Fruit fly (Drosophila melanogaster) whole organism, embryonic: ENCODE data around the gene mh.

ENCODE experiments used
- B-H2 ChIP-seq: fragments of 200-800 bp; sonication (Bioruptor generic); optimal IDR thresholded peaks from 2 replicates; lab custom pipeline; 2018; ENCODE audit warnings: missing biosample characterization, mild to moderate bottlenecking, missing genetic modification characterization
- Blimp-1 ChIP-seq: fragments of 200-800 bp; sonication (Bioruptor generic); optimal IDR thresholded peaks from 3 replicates; lab custom pipeline; 2018; ENCODE audit warnings: missing biosample characterization, missing genetic modification characterization, mild to moderate bottlenecking, moderate library complexity, missing genetic modification reagents
- CG10267 ChIP-seq: fragments of 200-800 bp; sonication (Bioruptor generic); optimal IDR thresholded peaks from 2 replicates; lab custom pipeline; 2018; ENCODE audit warnings: missing biosample characterization, mild to moderate bottlenecking, missing genetic modification characterization, moderate library complexity
- CG10366 ChIP-seq: fragments of 200-800 bp; sonication (Bioruptor generic); IDR thresholded peaks from 2 replicates; pipeline ENCODE4 v1.3.6; 2022; ENCODE audit warnings: missing biosample characterization, missing genetic modification characterization
- CG10959 ChIP-seq: fragments of 200-800 bp; sonication (Bioruptor generic); IDR thresholded peaks from 2 replicates; pipeline ENCODE4 v1.3.6; 2022; ENCODE audit warnings: missing biosample characterization, missing genetic modification characterization
- CG16815 ChIP-seq: fragments of 200-800 bp; sonication (Bioruptor generic); optimal IDR thresholded peaks from 3 replicates; lab custom pipeline; 2017; ENCODE audit warnings: missing biosample characterization, mild to moderate bottlenecking, missing genetic modification characterization
- CG17612 ChIP-seq: fragments of 200-800 bp; sonication (Bioruptor generic); IDR thresholded peaks from 2 replicates; pipeline ENCODE4 v1.3.6; 2022; ENCODE audit warnings: missing biosample characterization, missing genetic modification characterization
- CG18011 ChIP-seq: fragments of 200-800 bp; sonication (Bioruptor generic); optimal IDR thresholded peaks from 2 replicates; lab custom pipeline; 2017; ENCODE audit warnings: missing biosample characterization, missing genetic modification characterization, mild to moderate bottlenecking, moderate library complexity, missing genotype
- CG1832 ChIP-seq: fragments of 200-800 bp; sonication (Bioruptor generic); optimal IDR thresholded peaks from 2 replicates; lab custom pipeline; 2017; ENCODE audit warnings: missing biosample characterization, mild to moderate bottlenecking, missing genetic modification characterization, inconsistent platforms
- CG18599 ChIP-seq: fragments of 200-800 bp; sonication (Bioruptor generic); optimal IDR thresholded peaks from 3 replicates; lab custom pipeline; 2017; ENCODE audit warnings: missing biosample characterization, missing genetic modification characterization, mild to moderate bottlenecking, moderate library complexity, missing genetic modification reagents
- CG2889 ChIP-seq: fragments of 200-800 bp; sonication (Bioruptor generic); IDR thresholded peaks from 3 replicates; pipeline ENCODE4 v1.3.6; 2022; ENCODE audit warnings: missing biosample characterization, missing genetic modification characterization
- CG3726 ChIP-seq: fragments of 200-800 bp; sonication (Bioruptor generic); IDR thresholded peaks from 3 replicates; pipeline ENCODE4, ENCODE4 v1.3.6; 2022; ENCODE audit warnings: missing biosample characterization, missing genetic modification characterization
- CG4282 ChIP-seq: fragments of 200-800 bp; sonication (Bioruptor generic); optimal IDR thresholded peaks from 2 replicates; lab custom pipeline; 2016; ENCODE audit warnings: missing biosample characterization, missing genetic modification characterization
- CG4730 ChIP-seq: fragments of 200-800 bp; sonication (Bioruptor generic); IDR thresholded peaks from 2 replicates; pipeline ENCODE4 v1.3.6; 2022; ENCODE audit warnings: missing biosample characterization, missing genetic modification characterization
- CG6813 ChIP-seq: fragments of 200-800 bp; sonication (Bioruptor generic); optimal IDR thresholded peaks from 2 replicates; lab custom pipeline; 2017; ENCODE audit warnings: missing biosample characterization, missing genetic modification characterization, mild to moderate bottlenecking, moderate library complexity, missing genetic modification reagents
- CG6854 ChIP-seq: fragments of 200-800 bp; sonication (Bioruptor generic); optimal IDR thresholded peaks from 3 replicates; lab custom pipeline; 2017; ENCODE audit warnings: missing biosample characterization, mild to moderate bottlenecking, missing genetic modification characterization
- CG7745 ChIP-seq: fragments of 200-800 bp; sonication (Bioruptor generic); optimal IDR thresholded peaks from 2 replicates; lab custom pipeline; 2018; ENCODE audit warnings: missing biosample characterization, mild to moderate bottlenecking, missing genetic modification characterization, moderate library complexity
- CG8765 ChIP-seq: fragments of 200-800 bp; sonication (Bioruptor generic); IDR thresholded peaks from 2 replicates; pipeline ENCODE4 v1.3.6; 2022; ENCODE audit warnings: missing biosample characterization, missing genetic modification characterization
- CG8944 ChIP-seq: fragments of 200-800 bp; sonication (Bioruptor generic); optimal IDR thresholded peaks from 3 replicates; lab custom pipeline; 2016; ENCODE audit warnings: missing biosample characterization, missing genetic modification characterization
- CG9876 ChIP-seq: fragments of 200-800 bp; sonication (Bioruptor generic); optimal IDR thresholded peaks from 2 replicates; lab custom pipeline; 2016; ENCODE audit warnings: missing biosample characterization, missing genetic modification characterization
- CrebB ChIP-seq: fragments of 200-800 bp; sonication (Bioruptor generic); optimal IDR thresholded peaks from 3 replicates; lab custom pipeline; 2018; ENCODE audit warnings: missing biosample characterization, mild to moderate bottlenecking, missing genetic modification characterization
- Dad ChIP-seq: fragments of 200-800 bp; sonication (Bioruptor generic); optimal IDR thresholded peaks from 3 replicates; lab custom pipeline; 2016; ENCODE audit warnings: missing biosample characterization, missing genetic modification characterization
- ERR ChIP-seq: fragments of 200-800 bp; sonication (Bioruptor generic); optimal IDR thresholded peaks from 2 replicates; lab custom pipeline; 2016; ENCODE audit warnings: missing biosample characterization, missing genetic modification characterization
- Elba2 ChIP-seq: fragments of 200-800 bp; sonication (Bioruptor generic); optimal IDR thresholded peaks from 3 replicates; lab custom pipeline; 2016; ENCODE audit warnings: missing biosample characterization, missing genetic modification characterization
- H15 ChIP-seq: fragments of 200-800 bp; sonication (Bioruptor generic); IDR thresholded peaks from 3 replicates; pipeline ENCODE4 v1.3.6; 2022; ENCODE audit warnings: missing biosample characterization, missing genetic modification characterization
- Hr51 ChIP-seq, 2 experiments: fragments of 200-800 bp; sonication (Bioruptor generic); optimal IDR thresholded peaks; 2 replicates in 1 of 2; 3 replicates in 1 of 2; lab custom pipeline; 2016 to 2018; ENCODE audit warnings: missing biosample characterization in 2 of 2, missing genetic modification characterization in 2 of 2, mild to moderate bottlenecking in 1 of 2, moderate library complexity in 1 of 2
- Lim3 ChIP-seq: fragments of 200-800 bp; sonication (Bioruptor generic); IDR thresholded peaks from 2 replicates; pipeline ENCODE4 v1.3.6; 2022; ENCODE audit warnings: missing biosample characterization, missing genetic modification characterization
- MBD-R2 ChIP-seq: fragments of 200-800 bp; sonication (Bioruptor generic); IDR thresholded peaks from 2 replicates; pipeline ENCODE4 v1.3.6; 2022; ENCODE audit warnings: missing biosample characterization, missing genetic modification characterization
- Mad ChIP-seq: fragments of 200-800 bp; sonication (Bioruptor generic); optimal IDR thresholded peaks from 2 replicates; lab custom pipeline; 2016; ENCODE audit warnings: missing biosample characterization, missing genetic modification characterization
- Mrtf ChIP-seq: fragments of 200-800 bp; sonication (Bioruptor generic); IDR thresholded peaks from 3 replicates; pipeline ENCODE4 v1.3.6; 2022; ENCODE audit warnings: missing biosample characterization, missing genetic modification characterization
- Opbp ChIP-seq: fragments of 200-800 bp; sonication (Bioruptor generic); IDR thresholded peaks from 3 replicates; pipeline ENCODE4 v1.3.6; 2022; ENCODE audit warnings: missing biosample characterization, missing genetic modification characterization; ENCODE audit not compliant: partially characterized antibody
- Side ChIP-seq: fragments of 200-800 bp; sonication (Bioruptor generic); optimal IDR thresholded peaks from 2 replicates; lab custom pipeline; 2016; ENCODE audit warnings: missing biosample characterization, missing genetic modification characterization
- al ChIP-seq: fragments of 200-800 bp; sonication (Bioruptor generic); IDR thresholded peaks from 2 replicates; pipeline ENCODE4 v1.3.6; 2022; ENCODE audit warnings: missing biosample characterization, missing genetic modification characterization
- ash1 ChIP-seq: fragments of 200-800 bp; sonication (Bioruptor generic); optimal IDR thresholded peaks from 2 replicates; lab custom pipeline; 2018; ENCODE audit warnings: missing biosample characterization, mild to moderate bottlenecking, missing genetic modification characterization
- bsh ChIP-seq, 2 experiments: fragments of 200-800 bp; sonication (Bioruptor generic); optimal IDR thresholded peaks; 2 replicates each; lab custom pipeline; 2017 to 2018; ENCODE audit warnings: mild to moderate bottlenecking in 2 of 2, missing biosample characterization in 2 of 2, missing genetic modification characterization in 2 of 2, moderate library complexity in 1 of 2
- cwo ChIP-seq: fragments of 200-800 bp; sonication (Bioruptor generic); optimal IDR thresholded peaks from 3 replicates; lab custom pipeline; 2017; ENCODE audit warnings: missing biosample characterization, missing genetic modification characterization, mild to moderate bottlenecking, moderate library complexity, missing genetic modification reagents
- dmrt11E ChIP-seq: fragments of 200-800 bp; sonication (Bioruptor generic); optimal IDR thresholded peaks from 3 replicates; lab custom pipeline; 2018; ENCODE audit warnings: missing biosample characterization, mild to moderate bottlenecking, missing genetic modification characterization, moderate library complexity
- eve ChIP-seq, 2 experiments: fragments of >200 bp; optimal IDR thresholded peaks; 2 replicates each; lab custom pipeline; 2017; ENCODE audit warnings: missing biosample characterization in 2 of 2, missing genetic modification characterization in 2 of 2
- fd102C ChIP-seq: fragments of 200-800 bp; sonication (Bioruptor generic); optimal IDR thresholded peaks from 2 replicates; lab custom pipeline; 2018; ENCODE audit warnings: missing biosample characterization, mild to moderate bottlenecking, missing genetic modification characterization, moderate library complexity
- gro ChIP-seq: fragments of 200-800 bp; sonication (Bioruptor generic); optimal IDR thresholded peaks from 2 replicates; lab custom pipeline; 2016; ENCODE audit warnings: missing biosample characterization, missing genetic modification characterization
- her ChIP-seq: fragments of 200-800 bp; sonication (Bioruptor generic); optimal IDR thresholded peaks from 2 replicates; lab custom pipeline; 2016; ENCODE audit warnings: missing biosample characterization, missing genetic modification characterization
- hth ChIP-seq: fragments of >200 bp; optimal IDR thresholded peaks from 2 replicates; lab custom pipeline; 2017; ENCODE audit warnings: inconsistent platforms
- maf-S ChIP-seq: fragments of 200-800 bp; sonication (Bioruptor generic); optimal IDR thresholded peaks from 2 replicates; lab custom pipeline; 2016; ENCODE audit warnings: missing biosample characterization, missing genetic modification characterization
- pho ChIP-seq: fragments of 200-800 bp; sonication (Bioruptor generic); optimal IDR thresholded peaks from 2 replicates; lab custom pipeline; 2016; ENCODE audit warnings: missing biosample characterization, missing genetic modification characterization
- slbo ChIP-seq: fragments of 200-800 bp; sonication (Bioruptor generic); IDR thresholded peaks from 2 replicates; pipeline ENCODE4 v1.3.6; 2022; ENCODE audit warnings: missing biosample characterization, missing genetic modification characterization
- sna ChIP-seq: fragments of 200-800 bp; sonication (Bioruptor generic); IDR thresholded peaks from 2 replicates; pipeline ENCODE4 v1.3.6; 2022; ENCODE audit warnings: missing biosample characterization, missing genetic modification characterization; ENCODE audit not compliant: partially characterized antibody
- tin ChIP-seq: fragments of 200-800 bp; sonication (Bioruptor generic); optimal IDR thresholded peaks from 3 replicates; lab custom pipeline; 2016; ENCODE audit warnings: missing biosample characterization, missing genetic modification characterization
- tna ChIP-seq: fragments of 200-800 bp; sonication (Bioruptor generic); IDR thresholded peaks from 2 replicates; pipeline ENCODE4 v1.3.6; 2022; ENCODE audit warnings: missing biosample characterization, missing genetic modification characterization; ENCODE audit not compliant: partially characterized antibody
- unc-4 ChIP-seq: fragments of 200-800 bp; sonication (Bioruptor generic); IDR thresholded peaks from 2 replicates; pipeline ENCODE4 v1.3.6; 2022; ENCODE audit warnings: missing biosample characterization, missing genetic modification characterization; ENCODE audit not compliant: partially characterized antibody
- zen2 ChIP-seq: fragments of 200-800 bp; sonication (Bioruptor generic); IDR thresholded peaks from 3 replicates; pipeline ENCODE4 v1.3.6; 2022; ENCODE audit warnings: missing biosample characterization, missing genetic modification characterization; ENCODE audit not compliant: partially characterized antibody
- zfh1 ChIP-seq: fragments of 200-800 bp; sonication (Bioruptor generic); IDR thresholded peaks from 3 replicates; pipeline ENCODE4 v1.3.6; 2022; ENCODE audit warnings: missing biosample characterization, missing genetic modification characterization

mh gene

dm6 chrX:15471904-15472303 is 3.3 kb downstream of the mh start, which contains the start of the genes Grip128 and Alg14 (continued):
- TF ChIP-seq hth (no peak), Opbp (peak; percentile 45; the same call in 2 of the 3 replicates), CG17612 (no peak), al (GFP tag; lab: Robert Waterston, UW) (no peak), CG10959 (GFP tag; lab: Robert Waterston, UW) (no peak), B-H2 (GFP tag; lab: Kevin White, UChicago) (no peak), zfh1 (GFP tag; lab: Robert Waterston, UW) (no peak), her (no peak), Mrtf (no peak), Blimp-1 (GFP tag; lab: Kevin White, UChicago) (no peak), CG1832 (GFP tag; lab: Kevin White, UChicago) (no peak), CG8944 (no peak), CG9876 (no peak), CrebB (tag; lab: Kevin White, UChicago) (no peak), CG4730 (GFP tag; lab: Robert Waterston, UW) (no peak), CG10267 (no peak), Mad (GFP tag; lab: Kevin White, UChicago) (no peak), CG18599 (GFP tag; lab: Kevin White, UChicago) (no peak), Elba2 (GFP tag; lab: Kevin White, UChicago) (no peak), Lim3 (GFP tag; lab: Robert Waterston, UW) (no peak), zen2 (GFP tag; lab: Robert Waterston, UW) (peak; percentile 59; the same call in 1 of the 3 replicates), Side (no peak), CG10366 (no peak), tin (GFP tag; lab: Kevin White, UChicago) (no peak), unc-4 (GFP tag; lab: Robert Waterston, UW) (peak; percentile 50; the same call in 1 of the 2 replicates), dmrt11E (no peak), fd102C (GFP tag; lab: Kevin White, UChicago) (no peak), MBD-R2 (GFP tag; lab: Robert Waterston, UW) (peak; percentile 74), CG18011 (peak; percentile 57), sna (peak; percentile 56; the same call in 1 of the 2 replicates), Dad (no peak), gro (no peak), CG2889 (GFP tag; lab: Robert Waterston, UW) (no peak), tna (GFP tag; lab: Robert Waterston, UW) (peak; percentile 66), Hr51 (GFP tag; optimal IDR thresholded peaks at IDR 0.05; lab: Kevin White, UChicago) (no peak), slbo (GFP tag; lab: Robert Waterston, UW) (no peak), ERR (GFP tag; lab: Kevin White, UChicago) (no peak), CG6813 (GFP tag; lab: Kevin White, UChicago) (no peak), pho (no peak), bsh (GFP tag; optimal IDR thresholded peaks at IDR 0.05; lab: Kevin White, UChicago) (no peak), cwo (no peak), CG16815 (GFP tag; lab: Kevin White, UChicago) (no peak), CG7745 (tag; lab: Kevin White, UChicago) (no peak), maf-S (GFP tag; lab: Kevin White, UChicago) (no peak), ash1 (GFP tag; lab: Kevin White, UChicago) (no peak), CG4282 (GFP tag; lab: Kevin White, UChicago) (no peak), CG3726 (no peak), CG6854 (GFP tag; lab: Kevin White, UChicago) (no peak), H15 (GFP tag; lab: Robert Waterston, UW) (no peak), eve (GFP tag; optimal IDR thresholded peaks at IDR 0.05; lab: Kevin White, UChicago) (no peak), CG8765 (GFP tag; lab: Robert Waterston, UW) (no peak)
